Worm (Caenorhabditis elegans) whole organism, L3 larva: ENCODE results near the gene K11C4.1.

Experiments used
- R02D3.7 ChIP-seq: fragments of 150-350 bp; optimal IDR thresholded peaks from 2 replicates; lab custom pipeline; 2014; ENCODE audit warnings: missing biosample characterization, missing genetic modification characterization
- ZK546.5 ChIP-seq: sonication (generic microtip); optimal IDR thresholded peaks from 2 replicates; lab custom pipeline; 2017; ENCODE audit warnings: missing biosample characterization, missing genetic modification characterization
- aly-2 ChIP-seq: fragments of 150-350 bp; optimal IDR thresholded peaks from 2 replicates; lab custom pipeline; 2014; ENCODE audit warnings: missing biosample characterization, missing genetic modification characterization
- ama-1 ChIP-seq: fragments of 150-350 bp; optimal IDR thresholded peaks from 2 replicates; lab custom pipeline; 2018
- ceh-16 ChIP-seq: sonication (generic microtip); optimal IDR thresholded peaks from 2 replicates; lab custom pipeline; 2017; ENCODE audit warnings: missing biosample characterization, missing genetic modification characterization
- ceh-28 ChIP-seq: fragments of 150-350 bp; optimal IDR thresholded peaks from 2 replicates; lab custom pipeline; 2014; ENCODE audit warnings: missing biosample characterization, missing genetic modification reagents, missing genetic modification characterization
- ceh-82 ChIP-seq: fragments of 150-350 bp; optimal IDR thresholded peaks from 2 replicates; lab custom pipeline; 2014; ENCODE audit warnings: missing biosample characterization, missing genetic modification characterization
- ceh-9 ChIP-seq: sonication (generic microtip); optimal IDR thresholded peaks from 2 replicates; lab custom pipeline; 2018; ENCODE audit warnings: missing biosample characterization, missing genetic modification characterization
- egl-27 ChIP-seq: sonication (generic microtip); optimal IDR thresholded peaks from 4 replicates; lab custom pipeline; 2017; ENCODE audit warnings: missing biosample characterization, missing genetic modification reagents, missing genetic modification characterization
- egl-5 ChIP-seq: fragments of 150-350 bp; optimal IDR thresholded peaks from 2 replicates; lab custom pipeline; 2017; ENCODE audit warnings: missing biosample characterization, missing genetic modification reagents, missing genetic modification characterization, inconsistent platforms
- elt-2 ChIP-seq: sonication (generic microtip); optimal IDR thresholded peaks from 2 replicates; lab custom pipeline; 2016; ENCODE audit warnings: missing genetic modification reagents, mild to moderate bottlenecking, missing genetic modification characterization, missing compliant biosample characterization
- elt-3 ChIP-seq, 3 experiments: fragments of 150-350 bp in 1 of 3; sonication (generic microtip) in 2 of 3; optimal IDR thresholded peaks; 2 replicates in 2 of 3; 4 replicates in 1 of 3; lab custom pipeline; 2014 to 2017; ENCODE audit warnings: missing biosample characterization in 3 of 3, missing genetic modification characterization in 3 of 3
- eor-1 ChIP-seq, 2 experiments: fragments of 150-350 bp; optimal IDR thresholded peaks; 2 replicates each; lab custom pipeline; 2014 to 2018; ENCODE audit warnings: missing biosample characterization in 2 of 2, missing genetic modification characterization in 2 of 2
- fkh-10 ChIP-seq: sonication (generic microtip); optimal IDR thresholded peaks from 2 replicates; lab custom pipeline; 2017; ENCODE audit warnings: missing biosample characterization, missing genetic modification reagents, missing genetic modification characterization
- fkh-2 ChIP-seq: fragments of 150-350 bp; optimal IDR thresholded peaks from 2 replicates; lab custom pipeline; 2014; ENCODE audit warnings: missing biosample characterization, missing genetic modification reagents, missing genetic modification characterization
- hmg-11 ChIP-seq: sonication (generic microtip); optimal IDR thresholded peaks from 2 replicates; lab custom pipeline; 2016; ENCODE audit warnings: missing genetic modification characterization, missing compliant biosample characterization
- jun-1 ChIP-seq: fragments of 150-350 bp; optimal IDR thresholded peaks from 2 replicates; lab custom pipeline; 2014; ENCODE audit warnings: missing biosample characterization, missing genetic modification reagents, missing genetic modification characterization
- lin-15B ChIP-seq: fragments of 150-350 bp; optimal IDR thresholded peaks from 2 replicates; lab custom pipeline; 2014; ENCODE audit warnings: missing biosample characterization, missing genetic modification characterization
- lin-39 ChIP-seq: fragments of 150-350 bp; optimal IDR thresholded peaks from 2 replicates; lab custom pipeline; 2018; ENCODE audit warnings: missing biosample characterization, missing genetic modification reagents, missing genetic modification characterization
- lsy-12 ChIP-seq: sonication (generic microtip); optimal IDR thresholded peaks from 2 replicates; lab custom pipeline; 2016; ENCODE audit warnings: mild to moderate bottlenecking, missing genetic modification characterization, missing compliant biosample characterization
- mdl-1 ChIP-seq: fragments of 150-350 bp; optimal IDR thresholded peaks from 2 replicates; lab custom pipeline; 2014; ENCODE audit warnings: missing biosample characterization, missing genetic modification characterization
- mml-1 ChIP-seq: fragments of 150-350 bp; sonication (generic microtip); optimal IDR thresholded peaks from 3 replicates; lab custom pipeline; 2014; ENCODE audit warnings: missing biosample characterization, missing genetic modification characterization
- nfya-1 ChIP-seq: sonication (generic microtip); optimal IDR thresholded peaks from 2 replicates; lab custom pipeline; 2017; ENCODE audit warnings: missing genetic modification characterization, mild to moderate bottlenecking, missing compliant biosample characterization, antibody characterized with exemption, moderate library complexity; ENCODE audit not compliant: insufficient read depth
- nhr-12 ChIP-seq: fragments of 150-350 bp; optimal IDR thresholded peaks from 2 replicates; lab custom pipeline; 2014; ENCODE audit warnings: missing biosample characterization, missing genetic modification characterization
- nhr-23 ChIP-seq: fragments of 150-350 bp; optimal IDR thresholded peaks from 2 replicates; lab custom pipeline; 2014; ENCODE audit warnings: missing biosample characterization, missing genetic modification reagents, missing genetic modification characterization
- nhr-237 ChIP-seq: fragments of 150-350 bp; optimal IDR thresholded peaks from 2 replicates; lab custom pipeline; 2014; ENCODE audit warnings: missing biosample characterization, missing genetic modification characterization
- nhr-25 ChIP-seq: sonication (generic microtip); optimal IDR thresholded peaks from 2 replicates; lab custom pipeline; 2017; ENCODE audit warnings: missing biosample characterization, missing genetic modification characterization
- nhr-28 ChIP-seq: fragments of 150-350 bp; optimal IDR thresholded peaks from 2 replicates; lab custom pipeline; 2014; ENCODE audit warnings: missing biosample characterization, missing genetic modification characterization
- nhr-43 ChIP-seq: sonication (generic microtip); optimal IDR thresholded peaks from 2 replicates; lab custom pipeline; 2016; ENCODE audit warnings: mild to moderate bottlenecking, missing genetic modification characterization, missing compliant biosample characterization; ENCODE audit not compliant: poor library complexity, severe bottlenecking
- nhr-76 ChIP-seq: fragments of 150-350 bp; sonication (generic microtip); optimal IDR thresholded peaks from 5 replicates; lab custom pipeline; 2014; ENCODE audit warnings: missing biosample characterization, missing genetic modification characterization
- pha-4 ChIP-seq: fragments of 150-350 bp; optimal IDR thresholded peaks from 2 replicates; lab custom pipeline; 2014; ENCODE audit warnings: missing biosample characterization, missing genetic modification reagents, missing genetic modification characterization
- pqm-1 ChIP-seq: fragments of 150-350 bp; optimal IDR thresholded peaks from 2 replicates; lab custom pipeline; 2017; ENCODE audit warnings: missing biosample characterization, missing genetic modification characterization, inconsistent platforms
- sea-2 ChIP-seq: fragments of 150-350 bp; sonication (generic microtip); optimal IDR thresholded peaks from 4 replicates; lab custom pipeline; 2014; ENCODE audit warnings: missing biosample characterization, missing genetic modification reagents, missing genetic modification characterization
- skn-1 ChIP-seq: fragments of 150-350 bp; optimal IDR thresholded peaks from 2 replicates; lab custom pipeline; 2014; ENCODE audit warnings: missing biosample characterization, missing genetic modification characterization
- snpc-4 ChIP-seq: fragments of 150-350 bp; optimal IDR thresholded peaks from 2 replicates; lab custom pipeline; 2014; ENCODE audit warnings: missing biosample characterization, missing genetic modification characterization
- tbx-2 ChIP-seq: sonication (generic microtip); optimal IDR thresholded peaks from 2 replicates; lab custom pipeline; 2016; ENCODE audit warnings: mild to moderate bottlenecking, missing genetic modification characterization, missing compliant biosample characterization
- unc-39 ChIP-seq: sonication (generic microtip); optimal IDR thresholded peaks from 4 replicates; lab custom pipeline; 2017; ENCODE audit warnings: missing biosample characterization, missing genetic modification characterization
- unc-62 ChIP-seq: fragments of 150-350 bp; sonication (generic microtip); optimal IDR thresholded peaks from 4 replicates; lab custom pipeline; 2014; ENCODE audit warnings: missing biosample characterization, missing genetic modification reagents, missing genetic modification characterization
- zag-1 ChIP-seq: fragments of 150-350 bp; optimal IDR thresholded peaks from 2 replicates; lab custom pipeline; 2014; ENCODE audit warnings: missing biosample characterization, missing genetic modification characterization
- ztf-11 ChIP-seq: fragments of 150-350 bp; optimal IDR thresholded peaks from 2 replicates; lab custom pipeline; 2014; ENCODE audit warnings: missing biosample characterization, missing genetic modification characterization
- ztf-4 ChIP-seq: fragments of 150-350 bp; optimal IDR thresholded peaks from 2 replicates; lab custom pipeline; 2014; ENCODE audit warnings: missing biosample characterization, missing genetic modification characterization

K11C4.1 gene

ce11 chrV:6881038-6881437, 15.8 kb upstream of the K11C4.1 start, which contains the start of gene unc-70:
unc-70 (plus strand) TSS chrV:6881338.
- TF ChIP-seq egl-5 (tag; lab: Kevin White, UChicago) = no peak
- no peak for TF ChIP-seq mml-1
- TF ChIP-seq fkh-10 (GFP tag; lab: Kevin White, UChicago) = no peak
- TF ChIP-seq lin-39 = no peak
- TF ChIP-seq aly-2 (tag; lab: Kevin White, UChicago) = no peak
- TF ChIP-seq elt-3 (tag; optimal IDR thresholded peaks at IDR 0.05; lab: Kevin White, UChicago) = no peak
- no peak for TF ChIP-seq snpc-4 (tag; lab: Kevin White, UChicago)
- TF ChIP-seq nhr-237 (tag; lab: Kevin White, UChicago) = no peak
- TF ChIP-seq ztf-11 (tag; lab: Kevin White, UChicago) = no peak
- TF ChIP-seq nhr-25 (tag; lab: Kevin White, UChicago) = no peak
- no peak for TF ChIP-seq R02D3.7
- TF ChIP-seq nhr-28 (tag; lab: Kevin White, UChicago) = no peak
- TF ChIP-seq nhr-76 = no peak
- TF ChIP-seq unc-39 (tag; lab: Kevin White, UChicago) = no peak
- TF ChIP-seq ama-1 (lab: Kevin White, UChicago) = no peak
- TF ChIP-seq mdl-1 = no peak
- no peak for TF ChIP-seq sea-2
- no peak for TF ChIP-seq fkh-2
- TF ChIP-seq nfya-1 (tag; lab: Kevin White, UChicago) = no peak
- no peak for TF ChIP-seq pqm-1 (tag; lab: Kevin White, UChicago)

ce11 chrV:6881735-6882134, 15.1 kb upstream of the K11C4.1 start:
- no peak for TF ChIP-seq unc-62 (GFP tag; lab: Kevin White, UChicago)
- TF ChIP-seq elt-2 (tag; lab: Kevin White, UChicago) = peak; percentile 68
- TF ChIP-seq jun-1 (tag; lab: Kevin White, UChicago) = no peak
- no peak for TF ChIP-seq aly-2 (tag; lab: Kevin White, UChicago)

- TF ChIP-seq ceh-9 = no peak
- no peak for TF ChIP-seq eor-1 (tag; optimal IDR thresholded peaks at IDR 0.05; lab: Kevin White, UChicago)
- TF ChIP-seq fkh-10 (GFP tag; lab: Kevin White, UChicago) = no peak
- TF ChIP-seq ceh-28 (tag; lab: Kevin White, UChicago) = no peak
- no peak for TF ChIP-seq tbx-2
- TF ChIP-seq egl-27 (tag; lab: Kevin White, UChicago) = no peak
- TF ChIP-seq ceh-16 (tag; lab: Kevin White, UChicago) = no peak
- no peak for TF ChIP-seq ceh-82 (tag; lab: Kevin White, UChicago)
- TF ChIP-seq unc-39 (tag; lab: Kevin White, UChicago) = no peak
- no peak for TF ChIP-seq zag-1 (tag; lab: Kevin White, UChicago)
- TF ChIP-seq nhr-12 = no peak
Measured at ce11 chrV:6882452-6882939, 14.3 kb upstream of the K11C4.1 start.

ce11 chrV:6885070-6885469, 11.7 kb upstream of the K11C4.1 start:
- no peak for TF ChIP-seq ztf-11 (tag; lab: Kevin White, UChicago)
- no peak for TF ChIP-seq nhr-237 (tag; lab: Kevin White, UChicago)
- no peak for TF ChIP-seq nhr-25 (tag; lab: Kevin White, UChicago)
- TF ChIP-seq pha-4 (tag; lab: Kevin White, UChicago) = no peak
- TF ChIP-seq unc-62 (GFP tag; lab: Kevin White, UChicago) = no peak
- no peak for TF ChIP-seq nhr-43 (tag; lab: Kevin White, UChicago)
- TF ChIP-seq ama-1 (lab: Kevin White, UChicago) = no peak

ce11 chrV:6888828-6889227, 8.0 kb upstream of the K11C4.1 start:
- no peak for TF ChIP-seq nhr-25 (tag; lab: Kevin White, UChicago)
- no peak for TF ChIP-seq sea-2
- TF ChIP-seq lin-15B (tag; lab: Kevin White, UChicago) = peak; percentile 10
- TF ChIP-seq jun-1 (tag; lab: Kevin White, UChicago) = peak; percentile 49
- no peak for TF ChIP-seq skn-1 (tag; lab: Kevin White, UChicago)
- TF ChIP-seq ceh-82 (tag; lab: Kevin White, UChicago) = peak; percentile 14
- TF ChIP-seq hmg-11 (tag; lab: Kevin White, UChicago) = peak; percentile 76
- no peak for TF ChIP-seq ZK546.5 (tag; lab: Kevin White, UChicago)
- TF ChIP-seq nhr-43 (tag; lab: Kevin White, UChicago) = peak; percentile 77
- no peak for TF ChIP-seq R02D3.7
- TF ChIP-seq elt-2 (tag; lab: Kevin White, UChicago) = peak; percentile 54
- TF ChIP-seq ceh-28 (tag; lab: Kevin White, UChicago) = no peak
- no peak for TF ChIP-seq fkh-2
- TF ChIP-seq ztf-4 (tag; lab: Kevin White, UChicago) = no peak
- TF ChIP-seq unc-62 (GFP tag; lab: Kevin White, UChicago) = no peak
- peak; percentile 10 for TF ChIP-seq ama-1 (lab: Kevin White, UChicago)
- no peak for TF ChIP-seq elt-3 (tag; optimal IDR thresholded peaks at IDR 0.05; lab: Kevin White, UChicago)
- TF ChIP-seq tbx-2 = peak; percentile 33
- peak; percentile 86 for TF ChIP-seq aly-2 (tag; lab: Kevin White, UChicago)
- TF ChIP-seq lsy-12 (tag; lab: Kevin White, UChicago) = peak; percentile 73
- peak; percentile 47 for TF ChIP-seq pha-4 (tag; lab: Kevin White, UChicago)
- no peak for TF ChIP-seq fkh-10 (GFP tag; lab: Kevin White, UChicago)
- no peak for TF ChIP-seq nhr-23 (tag; lab: Kevin White, UChicago)
- no peak for TF ChIP-seq snpc-4 (tag; lab: Kevin White, UChicago)
- TF ChIP-seq pqm-1 (tag; lab: Kevin White, UChicago) = peak; percentile 17
- TF ChIP-seq eor-1 (tag; optimal IDR thresholded peaks at IDR 0.05; lab: Kevin White, UChicago) = no peak
- TF ChIP-seq lin-39 = peak; percentile 45
- no peak for TF ChIP-seq nhr-28 (tag; lab: Kevin White, UChicago)
